Worm (Caenorhabditis elegans) whole organism, L1 larva: ENCODE results near the gene drap-1.

ENCODE experiments used
- C34B4.2 ChIP-seq: sonication (generic microtip); optimal IDR thresholded peaks from 2 replicates; lab custom pipeline; 2017; ENCODE audit warnings: mild to moderate bottlenecking, missing genetic modification characterization, missing compliant biosample characterization
- Y116A8C.19 ChIP-seq: sonication (generic microtip); optimal IDR thresholded peaks from 2 replicates; lab custom pipeline; 2016; ENCODE audit warnings: missing compliant biosample characterization, missing genetic modification characterization, borderline replicate concordance
- aly-2 ChIP-seq: fragments of 150-350 bp; optimal IDR thresholded peaks from 2 replicates; lab custom pipeline; 2014; ENCODE audit warnings: missing biosample characterization, missing genetic modification characterization
- ama-1 ChIP-seq: fragments of 150-350 bp; optimal IDR thresholded peaks from 2 replicates; lab custom pipeline; 2014
- ceh-90 ChIP-seq: sonication (generic microtip); optimal IDR thresholded peaks from 2 replicates; lab custom pipeline; 2016; ENCODE audit warnings: missing genetic modification characterization, missing compliant biosample characterization
- ces-1 ChIP-seq: fragments of 150-350 bp; optimal IDR thresholded peaks from 2 replicates; lab custom pipeline; 2014; ENCODE audit warnings: missing biosample characterization, missing genetic modification reagents, missing genetic modification characterization
- dsc-1 ChIP-seq: sonication (generic microtip); optimal IDR thresholded peaks from 2 replicates; lab custom pipeline; 2016; ENCODE audit warnings: mild to moderate bottlenecking, missing genetic modification characterization, missing compliant biosample characterization
- efl-1 ChIP-seq, 4 experiments: fragments of 150-350 bp; optimal IDR thresholded peaks in 3 of 4; peaks in 1 of 4; 1 replicate in 1 of 4; 2 replicates in 3 of 4; lab custom pipeline; 2014; ENCODE audit warnings: missing biosample characterization in 2 of 4, missing genetic modification characterization in 2 of 4, missing genetic modification reagents in 2 of 4
- efl-3 ChIP-seq: fragments of 200-800 bp; sonication (Bioruptor generic); optimal IDR thresholded peaks from 2 replicates; lab custom pipeline; 2018; ENCODE audit warnings: mild to moderate bottlenecking, missing genetic modification characterization, missing compliant biosample characterization
- egl-13 ChIP-seq: sonication (generic microtip); optimal IDR thresholded peaks from 2 replicates; lab custom pipeline; 2016; ENCODE audit warnings: missing genotype, missing genetic modification reagents, missing genetic modification characterization, missing compliant biosample characterization
- elt-2 ChIP-seq: sonication (generic microtip); optimal IDR thresholded peaks from 2 replicates; lab custom pipeline; 2016; ENCODE audit warnings: missing genetic modification characterization, mild to moderate bottlenecking, inconsistent platforms, missing compliant biosample characterization, missing genetic modification reagents
- ets-5 ChIP-seq: fragments of 200-800 bp; sonication (Bioruptor generic); IDR thresholded peaks from 2 replicates; pipeline ENCODE4 v1.3.6; 2022; ENCODE audit warnings: missing genetic modification characterization, missing compliant biosample characterization
- fkh-10 ChIP-seq: sonication (generic microtip); optimal IDR thresholded peaks from 2 replicates; lab custom pipeline; 2017; ENCODE audit warnings: missing biosample characterization, missing genetic modification reagents, missing genetic modification characterization
- fkh-4 ChIP-seq: sonication (generic microtip); optimal IDR thresholded peaks from 2 replicates; lab custom pipeline; 2016; ENCODE audit warnings: missing compliant biosample characterization, missing genetic modification characterization, borderline replicate concordance
- fkh-8 ChIP-seq: sonication (generic microtip); optimal IDR thresholded peaks from 2 replicates; lab custom pipeline; 2016; ENCODE audit warnings: mild to moderate bottlenecking, missing genetic modification characterization, missing compliant biosample characterization
- fos-1 ChIP-seq: fragments of 150-350 bp; optimal IDR thresholded peaks from 2 replicates; lab custom pipeline; 2014; ENCODE audit warnings: missing biosample characterization, missing genetic modification characterization
- hlh-4 ChIP-seq: sonication (generic microtip); optimal IDR thresholded peaks from 2 replicates; lab custom pipeline; 2016; ENCODE audit warnings: mild to moderate bottlenecking, missing genetic modification characterization, missing compliant biosample characterization
- irx-1 ChIP-seq: sonication (generic microtip); optimal IDR thresholded peaks from 2 replicates; lab custom pipeline; 2016; ENCODE audit warnings: missing genetic modification characterization, missing compliant biosample characterization
- lin-15B ChIP-seq: fragments of 150-350 bp; sonication (generic microtip); optimal IDR thresholded peaks from 3 replicates; lab custom pipeline; 2014; ENCODE audit warnings: missing biosample characterization, missing genetic modification characterization
- lin-35 ChIP-seq, 2 experiments: fragments of 150-350 bp; optimal IDR thresholded peaks; 2 replicates each; lab custom pipeline; 2014; ENCODE audit warnings: missing biosample characterization in 2 of 2, missing genetic modification characterization in 2 of 2, missing genetic modification reagents in 2 of 2
- lin-39 ChIP-seq: fragments of 150-350 bp; optimal IDR thresholded peaks from 2 replicates; lab custom pipeline; 2014; ENCODE audit warnings: missing biosample characterization, missing genetic modification reagents, missing genetic modification characterization
- lsy-2 ChIP-seq, 2 experiments: fragments of 150-350 bp; optimal IDR thresholded peaks; 2 replicates each; lab custom pipeline; 2014; ENCODE audit warnings: missing biosample characterization in 2 of 2, missing genetic modification characterization in 2 of 2
- mdl-1 ChIP-seq, 2 experiments: fragments of 150-350 bp; optimal IDR thresholded peaks; 2 replicates each; lab custom pipeline; 2014 to 2017; ENCODE audit warnings: missing biosample characterization in 2 of 2, missing genetic modification characterization in 2 of 2, inconsistent platforms in 1 of 2
- mef-2 ChIP-seq: fragments of 150-350 bp; optimal IDR thresholded peaks from 2 replicates; lab custom pipeline; 2014; ENCODE audit warnings: missing biosample characterization, missing genetic modification characterization
- mep-1 ChIP-seq: fragments of 150-350 bp; optimal IDR thresholded peaks from 2 replicates; lab custom pipeline; 2014; ENCODE audit warnings: missing biosample characterization, missing genetic modification characterization
- nhr-11 ChIP-seq: fragments of 150-350 bp; optimal IDR thresholded peaks from 2 replicates; lab custom pipeline; 2014; ENCODE audit warnings: missing biosample characterization, missing genetic modification characterization
- nhr-19 ChIP-seq: fragments of 200-800 bp; sonication (Bioruptor generic); conservative IDR thresholded peaks from 2 replicates; pipeline ENCODE4 v1.3.6; 2022; ENCODE audit warnings: missing genetic modification characterization, missing compliant biosample characterization
- nhr-237 ChIP-seq: fragments of 150-350 bp; optimal IDR thresholded peaks from 2 replicates; lab custom pipeline; 2014; ENCODE audit warnings: missing biosample characterization, missing genetic modification characterization
- nhr-28 ChIP-seq: fragments of 150-350 bp; optimal IDR thresholded peaks from 2 replicates; lab custom pipeline; 2014; ENCODE audit warnings: missing biosample characterization, missing genetic modification characterization
- nhr-47 ChIP-seq: sonication (generic microtip); optimal IDR thresholded peaks from 2 replicates; lab custom pipeline; 2016; ENCODE audit warnings: mild to moderate bottlenecking, missing genetic modification characterization, moderate library complexity, missing compliant biosample characterization
- nhr-71 ChIP-seq: sonication (generic microtip); optimal IDR thresholded peaks from 2 replicates; lab custom pipeline; 2016; ENCODE audit warnings: mild to moderate bottlenecking, missing genetic modification characterization, moderate library complexity, missing compliant biosample characterization
- nhr-77 ChIP-seq: fragments of 150-350 bp; optimal IDR thresholded peaks from 2 replicates; lab custom pipeline; 2014; ENCODE audit warnings: missing biosample characterization, missing genetic modification characterization
- nhr-84 ChIP-seq: sonication (generic microtip); optimal IDR thresholded peaks from 2 replicates; lab custom pipeline; 2017; ENCODE audit warnings: missing biosample characterization, missing genetic modification characterization
- nhr-85 ChIP-seq: sonication (generic microtip); peaks from one replicate; lab custom pipeline; 2016; ENCODE audit warnings: missing genetic modification characterization, inconsistent platforms, missing compliant biosample characterization
- pag-3 ChIP-seq: sonication (generic microtip); optimal IDR thresholded peaks from 2 replicates; lab custom pipeline; 2017; ENCODE audit warnings: missing genetic modification characterization, mild to moderate bottlenecking, missing compliant biosample characterization, antibody characterized with exemption, borderline replicate concordance; ENCODE audit not compliant: insufficient read depth
- pqm-1 ChIP-seq: sonication (generic microtip); optimal IDR thresholded peaks from 3 replicates; lab custom pipeline; 2017; ENCODE audit warnings: missing biosample characterization, missing genetic modification characterization
- snpc-4 ChIP-seq: fragments of 150-350 bp; optimal IDR thresholded peaks from 2 replicates; lab custom pipeline; 2014; ENCODE audit warnings: missing biosample characterization, missing genetic modification characterization
- snu-23 ChIP-seq: sonication (generic microtip); optimal IDR thresholded peaks from 2 replicates; lab custom pipeline; 2016; ENCODE audit warnings: missing genetic modification characterization, missing compliant biosample characterization
- sox-4 ChIP-seq: sonication (generic microtip); optimal IDR thresholded peaks from 2 replicates; lab custom pipeline; 2016; ENCODE audit warnings: missing genetic modification characterization, missing compliant biosample characterization
- sptf-1 ChIP-seq: fragments of 150-350 bp; optimal IDR thresholded peaks from 2 replicates; lab custom pipeline; 2014; ENCODE audit warnings: missing biosample characterization, missing genetic modification characterization
- unc-30 ChIP-seq: sonication (generic microtip); optimal IDR thresholded peaks from 2 replicates; lab custom pipeline; 2017; ENCODE audit warnings: missing biosample characterization, missing genetic modification characterization
- unc-98 ChIP-seq: fragments of 200-800 bp; sonication (Bioruptor generic); IDR thresholded peaks from 2 replicates; pipeline ENCODE4 v1.3.6; 2022; ENCODE audit warnings: missing genetic modification characterization, missing compliant biosample characterization
- ztf-4 ChIP-seq: fragments of 150-350 bp; optimal IDR thresholded peaks from 2 replicates; lab custom pipeline; 2014; ENCODE audit warnings: missing biosample characterization, missing genetic modification characterization

drap-1 gene

ce11 chrV:9733920-9734454, 4.1 kb downstream of the drap-1 start, which contains the start of gene cal-7:
TSS of gene cal-7 (plus strand) at chrV:9734103.
- TF ChIP-seq ztf-4 (tag; lab: Kevin White, UChicago) (peak; percentile 35), nhr-71 (tag; lab: Kevin White, UChicago) (peak; percentile 5), fkh-8 (tag; lab: Kevin White, UChicago) (peak; percentile 2), irx-1 (tag; lab: Kevin White, UChicago) (no peak), C34B4.2 (no peak), lsy-2 (tag; optimal IDR thresholded peaks at IDR 0.05; lab: Kevin White, UChicago) (peak in 1 of 2 experiments; percentile 24), egl-13 (tag; lab: Kevin White, UChicago) (peak; percentile 1), ama-1 (lab: Kevin White, UChicago) (no peak), aly-2 (peak; percentile 10), mef-2 (tag; lab: Kevin White, UChicago) (no peak)

- peak; percentile 26 for TF ChIP-seq elt-2 (tag; lab: Kevin White, UChicago)
- TF ChIP-seq ztf-4 (tag; lab: Kevin White, UChicago) = no peak
- TF ChIP-seq, all 84 proteins: peak for 1
Measured at ce11 chrV:9737287-9737686, 7.4 kb downstream of the drap-1 start, which contains the start of gene aqp-4. TSS of gene aqp-4 (plus strand) at chrV:9737556.

- TF ChIP-seq elt-2 (tag; lab: Kevin White, UChicago) = peak; percentile 56
- TF ChIP-seq C34B4.2 = no peak
- no peak for TF ChIP-seq ets-5
- TF ChIP-seq efl-1 (optimal IDR thresholded peaks at IDR 0.05; lab: Kevin White, UChicago) = no peak
- TF ChIP-seq efl-1 (GFP tag; optimal IDR thresholded peaks at IDR 0.05 in 1 of 2; lab: Kevin White, UChicago) = peak in 1 of 2 experiments; percentile 73
Measured at ce11 chrV:9738077-9738705, 8.3 kb downstream of the drap-1 start.

ce11 chrV:9739402-9739801, 9.5 kb downstream of the drap-1 start, which contains the start of gene marc-1:
TSS of gene marc-1 (plus strand) at chrV:9739702.
- TF ChIP-seq nhr-11 (tag; lab: Kevin White, UChicago) (no peak), mep-1 (tag; lab: Kevin White, UChicago) (no peak)

DNA sequence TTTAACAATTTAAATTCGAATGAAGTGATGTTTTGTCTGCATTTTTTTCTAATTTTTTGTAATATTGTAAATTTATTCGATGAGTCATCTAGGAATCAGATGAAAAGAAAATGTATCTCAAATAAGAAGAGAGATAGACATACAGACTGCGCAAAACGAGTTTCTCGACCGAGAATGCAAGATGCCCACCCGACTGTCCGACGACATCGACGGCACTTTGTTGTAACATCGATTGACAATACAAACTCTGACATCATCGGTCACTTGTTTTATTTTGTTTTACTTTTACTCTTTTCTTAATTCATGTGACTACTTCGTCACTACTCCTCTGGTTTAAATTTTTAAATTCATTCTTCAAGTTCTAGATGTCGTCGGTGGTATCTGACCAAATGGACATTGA, 11.0 kb downstream of the drap-1 start, which contains the start of gene sta-2:
Gene sta-2 (plus strand): TSS at position 349 of the 400 bp plus-strand sequence.
- TF ChIP-seq fkh-10 (GFP tag; lab: Kevin White, UChicago) (no peak), fos-1 (tag; lab: Kevin White, UChicago) (no peak), ceh-90 (no peak), pqm-1 (tag; lab: Kevin White, UChicago) (no peak), ces-1 (GFP tag; lab: Kevin White, UChicago) (no peak), lin-15B (tag; lab: Kevin White, UChicago) (no peak), nhr-47 (no peak), Y116A8C.19 (tag; lab: Kevin White, UChicago) (no peak), nhr-28 (tag; lab: Kevin White, UChicago) (no peak), nhr-71 (tag; lab: Kevin White, UChicago) (peak; percentile 67), dsc-1 (tag; lab: Kevin White, UChicago) (no peak), lsy-2 (tag; optimal IDR thresholded peaks at IDR 0.05; lab: Kevin White, UChicago) (peak in 1 of 2 experiments; percentile 48), unc-98 (GFP tag; lab: Robert Waterston, UW) (no peak), elt-2 (tag; lab: Kevin White, UChicago) (no peak), mdl-1 (tag; optimal IDR thresholded peaks at IDR 0.05; lab: Kevin White, UChicago) (peak in 1 of 2 experiments; percentile 61), snu-23 (GFP tag; lab: Kevin White, UChicago) (peak; percentile 66), hlh-4 (tag; lab: Kevin White, UChicago) (no peak), sox-4 (tag; lab: Kevin White, UChicago) (no peak), nhr-237 (no peak), lin-35 (GFP tag; optimal IDR thresholded peaks at IDR 0.05; lab: Kevin White, UChicago) (peak in 1 of 2 experiments; percentile 57), lin-39 (tag; lab: Kevin White, UChicago) (no peak), sptf-1 (tag; lab: Kevin White, UChicago) (no peak), unc-30 (tag; lab: Kevin White, UChicago) (no peak), efl-3 (no peak), nhr-77 (no peak), pag-3 (tag; lab: Kevin White, UChicago) (no peak), ztf-4 (tag; lab: Kevin White, UChicago) (no peak), nhr-19 (GFP tag; lab: Robert Waterston, UW) (no peak), nhr-85 (tag; lab: Kevin White, UChicago) (peak; percentile 93), fkh-4 (tag; lab: Kevin White, UChicago) (no peak), mef-2 (tag; lab: Kevin White, UChicago) (no peak), nhr-84 (no peak), snpc-4 (tag; lab: Kevin White, UChicago) (no peak)
